Fruit fly (Drosophila melanogaster) ovary, adult (tissue): ENCODE data around the gene CG43293.

Experiments used
- CG17801 ChIP-seq: fragments of 200-800 bp; optimal IDR thresholded peaks from 2 replicates; lab custom pipeline; 2019; ENCODE audit warnings: missing biosample characterization, mild to moderate bottlenecking, missing genetic modification characterization, moderate library complexity; ENCODE audit not compliant: partially characterized antibody

CG43293 gene

dm6 chr3L:6152531-6152930 lies 32.5 kb upstream of the CG43293 start, which contains the start of gene Acp65Aa:
Gene Acp65Aa, minus strand, starts transcription at chr3L:6152745.
- no peak for TF ChIP-seq CG17801

dm6 chr3L:6154951-6155394 lies 30.0 kb upstream of the CG43293 start:
- no peak for TF ChIP-seq CG17801

- TF ChIP-seq CG17801, result no peak
Measured at dm6 chr3L:6157327-6158032, 27.5 kb upstream of the CG43293 start, which contains the start of gene CG13297. Gene CG13297, minus strand, starts transcription at chr3L:6157377.

dm6 chr3L:6158530-6158929 lies 26.5 kb upstream of the CG43293 start, which contains the start of gene Cpr65Ay:
Gene Cpr65Ay, minus strand, starts transcription at chr3L:6158630.
- no peak for TF ChIP-seq CG17801

- no peak for TF ChIP-seq CG17801
Measured at dm6 chr3L:6159863-6160262, 25.1 kb upstream of the CG43293 start.

- TF ChIP-seq CG17801, result no peak
Measured at dm6 chr3L:6160514-6160913, 24.5 kb upstream of the CG43293 start, which contains the start of gene Cpr65Az. Gene Cpr65Az, plus strand, starts transcription at chr3L:6160814.

dm6 chr3L:6161997-6162396 lies 23.0 kb upstream of the CG43293 start:
- no peak for TF ChIP-seq CG17801

- TF ChIP-seq CG17801, result no peak
Measured at dm6 chr3L:6162483-6163128, 22.4 kb upstream of the CG43293 start, which contains the start of gene Prdm13. Gene Prdm13, plus strand, starts transcription at chr3L:6163127.

dm6 chr3L:6173826-6174255 lies 11.1 kb upstream of the CG43293 start, which contains the start of the genes fmt and CG7376:
Gene fmt, minus strand, starts transcription at chr3L:6173880.
Gene CG7376, plus strand, starts transcription at chr3L:6174248.
- TF ChIP-seq CG17801, result peak; percentile 36

dm6 chr3L:6181776-6182175 lies 3.2 kb upstream of the CG43293 start, which contains the start of gene CG10274:
Gene CG10274, minus strand, starts transcription at chr3L:6181829.
- TF ChIP-seq CG17801, result peak; percentile 61

dm6 chr3L:6188995-6189927 lies 4.3 kb downstream of the CG43293 start, which contains the start of the genes D19A and CG7386:
Gene D19A, minus strand, starts transcription at chr3L:6189123.
Gene CG7386, plus strand, starts transcription at chr3L:6189745.
- TF ChIP-seq CG17801, result peak; percentile 63

- peak; percentile 77 for TF ChIP-seq CG17801
Measured at dm6 chr3L:6192822-6193555, 8.0 kb downstream of the CG43293 start, which contains the start of the genes Sf3b6 and Tnpo. Gene Sf3b6, minus strand, starts transcription at chr3L:6193179. Gene Tnpo, plus strand, starts transcription at chr3L:6193480.

- TF ChIP-seq CG17801, result no peak
Measured at dm6 chr3L:6193556-6194114, 8.6 kb downstream of the CG43293 start.

dm6 chr3L:6200173-6200572 lies 15.2 kb downstream of the CG43293 start, which contains the start of gene CG8219:
Gene CG8219, plus strand, starts transcription at chr3L:6200473.
- no peak for TF ChIP-seq CG17801
